Fruit fly (Drosophila melanogaster) whole organism, embryonic: ENCODE data around the gene GAPsec.

Source experiments
- Aef1 ChIP-seq: fragments of 200-800 bp; sonication (Bioruptor generic); IDR thresholded peaks from 3 replicates; pipeline ENCODE4 v1.3.6; 2022; ENCODE audit warnings: missing biosample characterization, missing genetic modification characterization
- CG10274 ChIP-seq: fragments of 200-800 bp; sonication (Bioruptor generic); optimal IDR thresholded peaks from 3 replicates; lab custom pipeline; 2017; ENCODE audit warnings: missing biosample characterization, mild to moderate bottlenecking, missing genetic modification characterization
- CG10321 ChIP-seq: fragments of 200-800 bp; sonication (Bioruptor generic); IDR thresholded peaks from 2 replicates; pipeline ENCODE4 v1.3.6; 2022; ENCODE audit warnings: missing biosample characterization, missing genetic modification characterization
- CG12219 ChIP-seq: fragments of 200-800 bp; sonication (Bioruptor generic); optimal IDR thresholded peaks from 3 replicates; lab custom pipeline; 2018; ENCODE audit warnings: missing biosample characterization, mild to moderate bottlenecking, missing genetic modification characterization
- CG12659 ChIP-seq: fragments of 200-800 bp; sonication (Bioruptor generic); optimal IDR thresholded peaks from 3 replicates; lab custom pipeline; 2017; ENCODE audit warnings: mild to moderate bottlenecking, missing biosample characterization, missing genetic modification reagents, missing genetic modification characterization
- CG14441 ChIP-seq: fragments of 200-800 bp; sonication (Bioruptor generic); IDR thresholded peaks from 2 replicates; pipeline ENCODE4 v1.3.6; 2022; ENCODE audit warnings: missing biosample characterization, missing genetic modification characterization
- CG14710 ChIP-seq: fragments of 200-800 bp; sonication (Bioruptor generic); optimal IDR thresholded peaks from 3 replicates; lab custom pipeline; 2019; ENCODE audit warnings: missing biosample characterization, mild to moderate bottlenecking, missing genetic modification characterization, moderate library complexity
- CG17568 ChIP-seq: fragments of 200-800 bp; sonication (Bioruptor generic); optimal IDR thresholded peaks from 2 replicates; lab custom pipeline; 2018; ENCODE audit warnings: missing biosample characterization, mild to moderate bottlenecking, missing genetic modification characterization, moderate library complexity
- CG18599 ChIP-seq: fragments of 200-800 bp; sonication (Bioruptor generic); optimal IDR thresholded peaks from 3 replicates; lab custom pipeline; 2017; ENCODE audit warnings: missing biosample characterization, missing genetic modification characterization, mild to moderate bottlenecking, moderate library complexity, missing genetic modification reagents
- CG2678 ChIP-seq: fragments of 200-800 bp; sonication (Bioruptor generic); optimal IDR thresholded peaks from 3 replicates; lab custom pipeline; 2019; ENCODE audit warnings: missing biosample characterization, mild to moderate bottlenecking, missing genetic modification characterization, moderate library complexity
- CG2889 ChIP-seq: fragments of 200-800 bp; sonication (Bioruptor generic); IDR thresholded peaks from 3 replicates; pipeline ENCODE4 v1.3.6; 2022; ENCODE audit warnings: missing biosample characterization, missing genetic modification characterization
- CG30020 ChIP-seq: fragments of 200-800 bp; optimal IDR thresholded peaks from 2 replicates; lab custom pipeline; 2019; ENCODE audit warnings: missing biosample characterization, mild to moderate bottlenecking, missing genetic modification characterization, moderate library complexity
- CG30431 ChIP-seq: fragments of 200-800 bp; sonication (Bioruptor generic); optimal IDR thresholded peaks from 2 replicates; lab custom pipeline; 2017; ENCODE audit warnings: missing biosample characterization, missing genetic modification characterization
- CG3995 ChIP-seq: fragments of 200-800 bp; sonication (Bioruptor generic); optimal IDR thresholded peaks from 3 replicates; lab custom pipeline; 2016; ENCODE audit warnings: missing biosample characterization, missing genetic modification characterization
- CG4282 ChIP-seq: fragments of 200-800 bp; sonication (Bioruptor generic); optimal IDR thresholded peaks from 2 replicates; lab custom pipeline; 2016; ENCODE audit warnings: missing biosample characterization, missing genetic modification characterization
- CG4404 ChIP-seq: fragments of 200-800 bp; sonication (Bioruptor generic); IDR thresholded peaks from 2 replicates; pipeline ENCODE4 v1.3.6; 2022; ENCODE audit warnings: missing biosample characterization, missing genetic modification characterization
- CG6654 ChIP-seq: fragments of 200-800 bp; sonication (Bioruptor generic); optimal IDR thresholded peaks from 2 replicates; lab custom pipeline; 2017; ENCODE audit warnings: missing biosample characterization, mild to moderate bottlenecking, missing genetic modification characterization
- CG6683 ChIP-seq: fragments of 200-800 bp; sonication (Bioruptor generic); optimal IDR thresholded peaks from 2 replicates; lab custom pipeline; 2017; ENCODE audit warnings: missing biosample characterization, mild to moderate bottlenecking, missing genetic modification characterization, missing genetic modification reagents
- CHES-1-like ChIP-seq: fragments of 200-800 bp; sonication (Bioruptor generic); optimal IDR thresholded peaks from 2 replicates; lab custom pipeline; 2016; ENCODE audit warnings: missing biosample characterization, missing genetic modification characterization
- Dll ChIP-seq: fragments of 200-800 bp; sonication (Bioruptor generic); IDR thresholded peaks from 4 replicates; pipeline ENCODE4 v1.3.6; 2022; ENCODE audit warnings: missing biosample characterization, missing genetic modification characterization; ENCODE audit not compliant: partially characterized antibody
- Dp ChIP-seq: fragments of 200-800 bp; sonication (Bioruptor generic); optimal IDR thresholded peaks from 2 replicates; lab custom pipeline; 2018; ENCODE audit warnings: missing biosample characterization, mild to moderate bottlenecking, missing genetic modification characterization, moderate library complexity
- Fer2 ChIP-seq: fragments of 200-800 bp; sonication (Bioruptor generic); optimal IDR thresholded peaks from 2 replicates; lab custom pipeline; 2018; ENCODE audit warnings: missing biosample characterization, mild to moderate bottlenecking, missing genetic modification characterization, moderate library complexity
- PHDP ChIP-seq: fragments of 200-800 bp; sonication (Bioruptor generic); optimal IDR thresholded peaks from 3 replicates; lab custom pipeline; 2018; ENCODE audit warnings: missing biosample characterization, mild to moderate bottlenecking, missing genetic modification characterization, moderate library complexity
- Sox102F ChIP-seq: fragments of 200-800 bp; sonication (Bioruptor generic); optimal IDR thresholded peaks from 2 replicates; lab custom pipeline; 2018; ENCODE audit warnings: missing biosample characterization, mild to moderate bottlenecking, missing genetic modification characterization, moderate library complexity
- Stat92E ChIP-seq, 3 experiments: fragments of >200 bp in 2 of 3; fragments of 200-800 bp in 1 of 3; sonication (Bioruptor generic) in 1 of 3; optimal IDR thresholded peaks; 2 replicates each; lab custom pipeline; 2017 to 2019; ENCODE audit warnings: missing biosample characterization in 3 of 3, missing genetic modification characterization in 3 of 3, mild to moderate bottlenecking in 1 of 3, moderate library complexity in 1 of 3
- TFAM ChIP-seq: fragments of 200-800 bp; sonication (Bioruptor generic); optimal IDR thresholded peaks from 2 replicates; lab custom pipeline; 2017; ENCODE audit warnings: missing biosample characterization, missing genetic modification characterization, inconsistent platforms
- dpn ChIP-seq, 2 experiments: fragments of 200-800 bp; sonication (Bioruptor generic); optimal IDR thresholded peaks; 3 replicates each; lab custom pipeline; 2016; ENCODE audit warnings: missing biosample characterization in 2 of 2, missing genetic modification characterization in 2 of 2
- dysf ChIP-seq: fragments of 200-800 bp; sonication (Bioruptor generic); IDR thresholded peaks from 3 replicates; pipeline ENCODE4 v1.3.6; 2022; ENCODE audit warnings: missing biosample characterization, missing genetic modification characterization
- esg ChIP-seq: fragments of 200-800 bp; sonication (Bioruptor generic); conservative IDR thresholded peaks from 2 replicates; pipeline ENCODE4 v1.3.6; 2022; ENCODE audit warnings: missing biosample characterization, missing genetic modification characterization
- ftz-f1 ChIP-seq: fragments of 200-800 bp; sonication (Bioruptor generic); optimal IDR thresholded peaks from 2 replicates; lab custom pipeline; 2016; ENCODE audit warnings: missing biosample characterization, missing genetic modification characterization
- gsb-n ChIP-seq: fragments of 200-800 bp; sonication (Bioruptor generic); optimal IDR thresholded peaks from 3 replicates; lab custom pipeline; 2018; ENCODE audit warnings: missing biosample characterization, mild to moderate bottlenecking, missing genetic modification characterization
- hkb ChIP-seq, 2 experiments: fragments of 200-800 bp in 1 of 2; fragments of >200 bp in 1 of 2; sonication (Bioruptor generic) in 1 of 2; IDR thresholded peaks in 1 of 2; optimal IDR thresholded peaks in 1 of 2; 2 replicates each; pipeline versions ENCODE4 v1.3.6 to Lab custom; 2017 to 2022; ENCODE audit warnings: missing biosample characterization in 1 of 2, missing genetic modification characterization in 1 of 2
- lmd ChIP-seq: fragments of 200-800 bp; sonication (Bioruptor generic); IDR thresholded peaks from 2 replicates; pipeline ENCODE4 v1.3.6; 2022; ENCODE audit warnings: missing biosample characterization, missing genetic modification characterization
- nom ChIP-seq: fragments of 200-800 bp; sonication (Bioruptor generic); optimal IDR thresholded peaks from 2 replicates; lab custom pipeline; 2017; ENCODE audit warnings: missing biosample characterization, missing genetic modification characterization, mild to moderate bottlenecking, moderate library complexity, missing genetic modification reagents
- oc ChIP-seq: fragments of 200-800 bp; sonication (Bioruptor generic); optimal IDR thresholded peaks from 2 replicates; lab custom pipeline; 2018; ENCODE audit warnings: missing biosample characterization, mild to moderate bottlenecking, missing genetic modification characterization, moderate library complexity
- pan ChIP-seq, 4 experiments: fragments of >200 bp in 3 of 4; fragments of 200-800 bp in 1 of 4; sonication (Bioruptor generic) in 1 of 4; optimal IDR thresholded peaks in 3 of 4; IDR thresholded peaks in 1 of 4; 2 replicates each; pipeline versions ENCODE4 v1.3.6 to Lab custom; 2017 to 2022; ENCODE audit warnings: missing biosample characterization in 2 of 4, missing genetic modification characterization in 2 of 4, mixed read lengths in 1 of 4
- schlank ChIP-seq: fragments of 200-800 bp; sonication (Bioruptor generic); optimal IDR thresholded peaks from 2 replicates; lab custom pipeline; 2018; ENCODE audit warnings: missing biosample characterization, mild to moderate bottlenecking, missing genetic modification characterization
- stc ChIP-seq: fragments of 200-800 bp; sonication (Bioruptor generic); IDR thresholded peaks from 2 replicates; pipeline ENCODE4 v1.3.6; 2022; ENCODE audit warnings: missing biosample characterization, missing genetic modification characterization
- tgo ChIP-seq: fragments of 200-800 bp; sonication (Bioruptor generic); IDR thresholded peaks from 3 replicates; pipeline ENCODE4 v1.3.6; 2022; ENCODE audit warnings: missing biosample characterization, missing genetic modification characterization
- zf30C ChIP-seq: fragments of 200-800 bp; sonication (Bioruptor generic); optimal IDR thresholded peaks from 3 replicates; lab custom pipeline; 2018; ENCODE audit warnings: missing biosample characterization, mild to moderate bottlenecking, missing genetic modification characterization

Gene GAPsec

dm6 chr3L:8667809-8668593 lies 44.3 kb upstream of the GAPsec start (continued):
- TF ChIP-seq lmd (GFP tag; lab: Robert Waterston, UW): peak; percentile 35; the same call in 1 of the 2 replicates
- TF ChIP-seq dysf (GFP tag; lab: Robert Waterston, UW): no peak
- no peak for TF ChIP-seq CG3995
- 0 out of 2 replicates have a peak, but pooled peaks have one; percentile 12 for TF ChIP-seq CG4404 (GFP tag; lab: Robert Waterston, UW)
- TF ChIP-seq TFAM (GFP tag; lab: Kevin White, UChicago): no peak
- TF ChIP-seq CG4282 (GFP tag; lab: Kevin White, UChicago): no peak
- TF ChIP-seq CG14710 (tag; lab: Kevin White, UChicago): peak; percentile 52
- TF ChIP-seq CG2889 (GFP tag; lab: Robert Waterston, UW): no peak
- peak; percentile 52 for TF ChIP-seq Sox102F
- TF ChIP-seq PHDP (tag; lab: Kevin White, UChicago): peak; percentile 45
- no peak for TF ChIP-seq CG30431
- no peak for TF ChIP-seq CHES-1-like (GFP tag; lab: Kevin White, UChicago)
- peak; percentile 4 for TF ChIP-seq CG17568 (GFP tag; lab: Kevin White, UChicago)
- peak; percentile 42 for TF ChIP-seq gsb-n (tag; lab: Kevin White, UChicago)
- no peak for TF ChIP-seq CG6683
- peak; percentile 84 for TF ChIP-seq nom (GFP tag; lab: Kevin White, UChicago)
- TF ChIP-seq hkb (optimal IDR thresholded peaks at IDR 0.05; lab: Kevin White, UChicago): no peak
- TF ChIP-seq hkb (GFP tag; IDR thresholded peaks at IDR 0.05; lab: Robert Waterston, UW): peak; percentile 53
- no peak for TF ChIP-seq CG30020
- TF ChIP-seq Dll: no peak
- no peak for TF ChIP-seq Aef1 (GFP tag; lab: Robert Waterston, UW)
- TF ChIP-seq Fer2: no peak
- peak; percentile 22 for TF ChIP-seq oc
- TF ChIP-seq CG14441: no peak
- TF ChIP-seq tgo: peak; percentile 48; the same call in 2 of the 3 replicates
- peak; percentile 9 for TF ChIP-seq CG18599 (GFP tag; lab: Kevin White, UChicago)
- TF ChIP-seq CG6654: no peak
- peak; percentile 44; the same call in 1 of the 2 replicates for TF ChIP-seq esg
- TF ChIP-seq CG10274: no peak
- no peak for TF ChIP-seq ftz-f1 (GFP tag; lab: Kevin White, UChicago)
- peak; percentile 41; the same call in 1 of the 2 replicates for TF ChIP-seq stc (GFP tag; lab: Robert Waterston, UW)
- peak; percentile 12 for TF ChIP-seq zf30C
- TF ChIP-seq CG12219: peak; percentile 10
- no peak for TF ChIP-seq CG10321 (GFP tag; lab: Robert Waterston, UW)
- TF ChIP-seq pan (optimal IDR thresholded peaks at IDR 0.05; lab: Kevin White, UChicago): no peak
- peak in 1 of 2 experiments; percentile 37 for TF ChIP-seq pan (GFP tag; optimal IDR thresholded peaks at IDR 0.05 in 1 of 2, IDR thresholded peaks at IDR 0.05 in 1 of 2)
- TF ChIP-seq CG2678: peak; percentile 51
- no peak for TF ChIP-seq Dp (GFP tag; lab: Kevin White, UChicago)
- no peak for TF ChIP-seq dpn (GFP tag; optimal IDR thresholded peaks at IDR 0.05; lab: Kevin White, UChicago)
- TF ChIP-seq CG12659: peak; percentile 8
- TF ChIP-seq Stat92E (GFP tag; optimal IDR thresholded peaks at IDR 0.05; lab: Kevin White, UChicago): no peak
- TF ChIP-seq schlank (tag; lab: Kevin White, UChicago): no peak
